Fruit fly (Drosophila melanogaster): ENCODE results near the gene Bulli.

The Bulli gene

DNA sequence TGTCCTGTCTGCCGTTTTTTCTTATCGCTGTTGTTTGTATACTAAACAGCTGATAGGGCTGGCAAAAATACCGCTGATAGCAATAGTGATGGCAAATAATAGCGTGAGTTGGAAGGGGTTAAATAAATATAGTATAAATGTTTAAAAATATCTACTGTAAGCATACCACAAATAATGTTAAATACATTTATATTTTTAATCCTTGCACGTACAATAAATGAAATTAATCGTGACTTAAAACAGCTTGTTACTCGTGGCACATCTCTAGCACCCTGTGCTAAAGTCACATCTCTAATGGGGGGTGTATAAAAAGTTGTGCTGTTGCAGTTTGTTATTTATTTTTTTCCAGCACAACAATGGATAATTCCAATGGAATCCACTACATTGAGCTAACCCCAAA is at the start of gene Bulli, which contains the start of gene CG10147 (continued):
- TF ChIP-seq CG8765 (GFP tag; IDR thresholded peaks at IDR 0.05) (peak; percentile 98), CG42726 (GFP tag; IDR thresholded peaks at IDR 0.05; ENCODE audit: partially characterized antibody) (peak; percentile 69), CG13775 (GFP tag; optimal IDR thresholded peaks at IDR 0.05) (peak; percentile 99), tap (tag; optimal IDR thresholded peaks at IDR 0.05) (peak; percentile 94), Dll (GFP tag; IDR thresholded peaks at IDR 0.05; ENCODE audit: partially characterized antibody) (peak; percentile 98), Gsc (GFP tag; IDR thresholded peaks at IDR 0.05) (peak; percentile 94), salm (tag; optimal IDR thresholded peaks at IDR 0.05) (peak; percentile 87), ranshi (GFP tag; IDR thresholded peaks at IDR 0.05) (peak; percentile 99), Adf1 (GFP tag; IDR thresholded peaks at IDR 0.05) (peak; percentile 83), CG18262 (tag; optimal IDR thresholded peaks at IDR 0.05) (peak; percentile 97), Scr (GFP tag; IDR thresholded peaks at IDR 0.05; ENCODE audit: partially characterized antibody) (peak; percentile 97), insv (GFP tag; optimal IDR thresholded peaks at IDR 0.05) (peak in 1 of 2 experiments; percentile 72), CG4404 (GFP tag; IDR thresholded peaks at IDR 0.05) (peak; percentile 99), CG10543 (GFP tag; optimal IDR thresholded peaks at IDR 0.05) (peak; percentile 94), fd102C (GFP tag; optimal IDR thresholded peaks at IDR 0.05) (peak; percentile 85), CG6689 (GFP tag; IDR thresholded peaks at IDR 0.05) (peak; percentile 98), GATAe (GFP tag; conservative IDR thresholded peaks at IDR 0.05) (peak; percentile 98), bigmax (GFP tag; optimal IDR thresholded peaks at IDR 0.05) (peak; percentile 60), CG5180 (GFP tag; optimal IDR thresholded peaks at IDR 0.05) (peak; percentile 78), btn (GFP tag; optimal IDR thresholded peaks at IDR 0.05) (peak; percentile 54), Atf-2 (GFP tag; optimal IDR thresholded peaks at IDR 0.05) (peak; percentile 89), CG2199 (GFP tag; IDR thresholded peaks at IDR 0.05) (peak; percentile 98), BEAF-32 (GFP tag; optimal IDR thresholded peaks at IDR 0.05) (peak; percentile 97), CG30020 (tag; optimal IDR thresholded peaks at IDR 0.05) (peak; percentile 88), CTCF (GFP tag; optimal IDR thresholded peaks at IDR 0.05) (peak; percentile 57), CG4282 (GFP tag; optimal IDR thresholded peaks at IDR 0.05) (peak; percentile 75), lola (GFP tag; optimal IDR thresholded peaks at IDR 0.05) (peak in 1 of 3 experiments; percentile 99), Elba2 (GFP tag; optimal IDR thresholded peaks at IDR 0.05) (peak; percentile 90), CG2116 (GFP tag; optimal IDR thresholded peaks at IDR 0.05) (peak; percentile 88), Sry-β (GFP tag; optimal IDR thresholded peaks at IDR 0.05) (peak; percentile 74), CG3065 (GFP tag; optimal IDR thresholded peaks at IDR 0.05) (peak; percentile 95), CG12104 (GFP tag; optimal IDR thresholded peaks at IDR 0.05) (peak; percentile 95), hb (GFP tag; IDR thresholded peaks at IDR 0.05; ENCODE audit: partially characterized antibody) (peak; percentile 95), NFAT (GFP tag; IDR thresholded peaks at IDR 0.05) (peak; percentile 99), Dad (GFP tag; optimal IDR thresholded peaks at IDR 0.05) (peak; percentile 95), CG14667 (GFP tag; IDR thresholded peaks at IDR 0.05) (peak; percentile 98), prd (optimal IDR thresholded peaks at IDR 0.05) (no peak), prd (GFP tag; IDR thresholded peaks at IDR 0.05) (peak; percentile 99), dysf (GFP tag; IDR thresholded peaks at IDR 0.05) (peak; percentile 98), CG11696 (GFP tag; IDR thresholded peaks at IDR 0.05) (peak; percentile 87), pho (GFP tag; optimal IDR thresholded peaks at IDR 0.05) (peak; percentile 95), nom (GFP tag; optimal IDR thresholded peaks at IDR 0.05) (peak; percentile 78), CG8478 (optimal IDR thresholded peaks at IDR 0.05) (no peak), run (tag; optimal IDR thresholded peaks at IDR 0.05) (peak; percentile 78), hkb (optimal IDR thresholded peaks at IDR 0.05) (peak; percentile 86), hkb (GFP tag; IDR thresholded peaks at IDR 0.05) (peak; percentile 96), MTF-1 (GFP tag; optimal IDR thresholded peaks at IDR 0.05; ENCODE audit: borderline replicate concordance) (peak; percentile 90), Lpt (GFP tag; optimal IDR thresholded peaks at IDR 0.05) (no peak), Oli (tag; optimal IDR thresholded peaks at IDR 0.05) (peak; percentile 96), CG14441 (GFP tag; IDR thresholded peaks at IDR 0.05) (peak; percentile 98), Hr39 (optimal IDR thresholded peaks at IDR 0.05) (no peak), gt (GFP tag; IDR thresholded peaks at IDR 0.05) (peak; percentile 96), slp2 (GFP tag; optimal IDR thresholded peaks at IDR 0.05) (peak; percentile 89)

All from whole organism, embryonic.